Worm (Caenorhabditis elegans) whole organism, early embryonic: ENCODE data around the gene him-3.

ENCODE experiments used
- B0310.2 ChIP-seq: sonication (generic microtip); optimal IDR thresholded peaks from 2 replicates; lab custom pipeline; 2016; ENCODE audit warnings: mild to moderate bottlenecking, missing genetic modification characterization, missing compliant biosample characterization
- F13C5.2 ChIP-seq: sonication (generic microtip); optimal IDR thresholded peaks from 2 replicates; lab custom pipeline; 2017; ENCODE audit warnings: mild to moderate bottlenecking, missing genetic modification characterization, inconsistent platforms, missing compliant biosample characterization
- aly-1 ChIP-seq: sonication (generic microtip); optimal IDR thresholded peaks from 2 replicates; lab custom pipeline; 2016; ENCODE audit warnings: missing genetic modification characterization, missing compliant biosample characterization
- ama-1 ChIP-seq: fragments of 150-350 bp; optimal IDR thresholded peaks from 2 replicates; lab custom pipeline; 2014
- ceh-13 ChIP-seq: fragments of 200-800 bp; sonication (Bioruptor generic); optimal IDR thresholded peaks from 2 replicates; lab custom pipeline; 2018; ENCODE audit warnings: mild to moderate bottlenecking, missing genetic modification characterization, missing compliant biosample characterization
- ceh-36 ChIP-seq: sonication (generic microtip); optimal IDR thresholded peaks from 2 replicates; lab custom pipeline; 2016; ENCODE audit warnings: missing genetic modification characterization, inconsistent platforms, missing compliant biosample characterization
- flt-1 ChIP-seq: fragments of 200-800 bp; sonication (Bioruptor generic); IDR thresholded peaks from 2 replicates; pipeline ENCODE4 v1.3.6; 2022; ENCODE audit warnings: missing genetic modification characterization, missing compliant biosample characterization
- scrt-1 ChIP-seq: fragments of 200-800 bp; sonication (Bioruptor generic); IDR thresholded peaks from 2 replicates; pipeline ENCODE4 v1.3.6; 2022; ENCODE audit warnings: missing genetic modification characterization, missing compliant biosample characterization
- sea-1 ChIP-seq: fragments of 200-800 bp; sonication (Bioruptor generic); conservative IDR thresholded peaks from 2 replicates; pipeline ENCODE4 v1.3.6; 2022; ENCODE audit warnings: missing genetic modification characterization, missing compliant biosample characterization
- tbx-11 ChIP-seq: fragments of 200-800 bp; sonication (Bioruptor generic); IDR thresholded peaks from 2 replicates; pipeline ENCODE4 v1.3.6; 2022; ENCODE audit warnings: missing genetic modification characterization, missing compliant biosample characterization
- tbx-37 ChIP-seq: fragments of 200-800 bp; sonication (Bioruptor generic); conservative IDR thresholded peaks from 2 replicates; pipeline ENCODE4 v1.3.6; 2022; ENCODE audit warnings: missing genetic modification reagents, missing genetic modification characterization, missing compliant biosample characterization

DNA sequence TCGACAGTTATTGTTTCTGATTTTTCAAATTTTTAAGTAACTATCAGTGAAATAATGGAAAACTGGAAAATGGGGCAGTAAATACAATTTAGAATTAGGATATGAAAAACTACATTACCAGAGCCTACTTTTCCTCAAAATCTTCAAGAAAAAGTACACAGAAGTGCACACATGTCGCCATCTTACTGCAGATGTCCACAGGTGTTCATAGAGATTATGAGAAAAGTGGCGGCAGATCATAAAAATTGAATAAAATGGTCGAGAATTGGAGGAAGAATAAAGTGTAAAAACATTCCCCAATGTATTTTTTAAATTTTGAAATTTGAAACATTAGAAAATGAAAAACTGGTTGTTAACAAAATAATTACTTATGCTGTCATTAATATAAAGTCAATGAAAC, 20.6 kb downstream of the him-3 start:
- TF ChIP-seq ceh-36 (no peak), ceh-13 (GFP tag; lab: Kevin White, UChicago) (no peak), F13C5.2 (tag; lab: Kevin White, UChicago) (no peak), flt-1 (GFP tag; lab: Robert Waterston, UW) (no peak), ama-1 (lab: Kevin White, UChicago) (no peak), tbx-11 (GFP tag; lab: Robert Waterston, UW) (no peak), B0310.2 (tag; lab: Kevin White, UChicago) (no peak), tbx-37 (GFP tag; lab: Robert Waterston, UW) (no peak), aly-1 (tag; lab: Kevin White, UChicago) (no peak), scrt-1 (no peak), sea-1 (no peak)
